Worm (Caenorhabditis elegans): Measurements from ENCODE around the gene C54E4.4.

DNA sequence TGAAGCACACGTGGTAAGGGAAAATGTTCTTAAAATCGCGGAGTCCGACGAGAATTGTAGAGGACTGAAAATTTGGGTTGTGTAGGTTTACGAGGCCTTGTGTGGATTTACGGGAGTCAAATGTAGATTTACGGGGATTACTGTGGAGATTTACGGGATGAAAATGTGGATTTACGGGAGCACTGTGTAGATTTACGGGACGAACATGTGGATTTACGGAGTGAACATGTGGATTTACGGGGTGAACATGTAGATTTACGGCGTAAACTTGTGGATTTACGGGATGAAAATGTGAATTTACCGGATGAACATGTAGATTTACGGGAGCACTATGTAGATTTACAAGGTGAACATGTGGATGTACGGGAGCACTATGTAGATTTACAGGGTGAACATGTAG is 12.2 kb downstream of the C54E4.4 start:
- TF ChIP-seq nhr-67 (tag; optimal IDR thresholded peaks at IDR 0.05) (no peak), egl-27 (tag; optimal IDR thresholded peaks at IDR 0.05) (no peak), nhr-12 (tag; optimal IDR thresholded peaks at IDR 0.05) (no peak), nhr-77 (tag; optimal IDR thresholded peaks at IDR 0.05) (no peak), unc-62 (GFP tag; optimal IDR thresholded peaks at IDR 0.05) (no peak), nhr-237 (tag; optimal IDR thresholded peaks at IDR 0.05) (no peak), nhr-11 (tag; optimal IDR thresholded peaks at IDR 0.05) (no peak), nhr-76 (tag; optimal IDR thresholded peaks at IDR 0.05) (no peak), fos-1 (tag; optimal IDR thresholded peaks at IDR 0.05) (no peak), tbx-2 (tag; optimal IDR thresholded peaks at IDR 0.05) (no peak), ama-1 (optimal IDR thresholded peaks at IDR 0.05) (no peak), zag-1 (tag; optimal IDR thresholded peaks at IDR 0.05) (no peak), lin-15B (tag; optimal IDR thresholded peaks at IDR 0.05) (no peak), aly-2 (tag; optimal IDR thresholded peaks at IDR 0.05) (no peak)

Data from whole organism, L3 larva.